Fruit fly (Drosophila melanogaster) whole organism, embryonic: Measurements from ENCODE around the gene CG31259.

ENCODE experiments used
- Antp ChIP-seq: fragments of 200-800 bp; sonication (Bioruptor generic); optimal IDR thresholded peaks from 3 replicates; lab custom pipeline; 2016; ENCODE audit warnings: missing biosample characterization, missing genetic modification characterization
- Asciz ChIP-seq: fragments of 200-800 bp; sonication (Bioruptor generic); optimal IDR thresholded peaks from 2 replicates; lab custom pipeline; 2017; ENCODE audit warnings: missing biosample characterization, mild to moderate bottlenecking, missing genetic modification characterization, missing genetic modification reagents
- CG10366 ChIP-seq: fragments of 200-800 bp; sonication (Bioruptor generic); IDR thresholded peaks from 2 replicates; pipeline ENCODE4 v1.3.6; 2022; ENCODE audit warnings: missing biosample characterization, missing genetic modification characterization
- CG12391 ChIP-seq: fragments of 200-800 bp; sonication (Bioruptor generic); optimal IDR thresholded peaks from 3 replicates; lab custom pipeline; 2018; ENCODE audit warnings: missing biosample characterization, mild to moderate bottlenecking, missing genetic modification characterization, moderate library complexity
- CG12659 ChIP-seq: fragments of 200-800 bp; sonication (Bioruptor generic); optimal IDR thresholded peaks from 3 replicates; lab custom pipeline; 2017; ENCODE audit warnings: mild to moderate bottlenecking, missing biosample characterization, missing genetic modification reagents, missing genetic modification characterization
- CG12769 ChIP-seq: fragments of 200-800 bp; sonication (Bioruptor generic); optimal IDR thresholded peaks from 2 replicates; lab custom pipeline; 2019; ENCODE audit warnings: missing biosample characterization, mild to moderate bottlenecking, missing genetic modification characterization, moderate library complexity
- CG12942 ChIP-seq: fragments of 200-800 bp; sonication (Bioruptor generic); optimal IDR thresholded peaks from 3 replicates; lab custom pipeline; 2016; ENCODE audit warnings: missing biosample characterization, missing genetic modification characterization
- CG14441 ChIP-seq: fragments of 200-800 bp; sonication (Bioruptor generic); IDR thresholded peaks from 2 replicates; pipeline ENCODE4 v1.3.6; 2022; ENCODE audit warnings: missing biosample characterization, missing genetic modification characterization
- CG16863 ChIP-seq: fragments of 200-800 bp; sonication (Bioruptor generic); optimal IDR thresholded peaks from 3 replicates; lab custom pipeline; 2016; ENCODE audit warnings: missing biosample characterization, missing genetic modification characterization
- CG18262 ChIP-seq: fragments of 200-800 bp; optimal IDR thresholded peaks from 3 replicates; lab custom pipeline; 2019; ENCODE audit warnings: missing biosample characterization, mild to moderate bottlenecking, missing genetic modification characterization, moderate library complexity
- CG18599 ChIP-seq: fragments of 200-800 bp; sonication (Bioruptor generic); optimal IDR thresholded peaks from 3 replicates; lab custom pipeline; 2017; ENCODE audit warnings: missing biosample characterization, missing genetic modification characterization, mild to moderate bottlenecking, moderate library complexity, missing genetic modification reagents
- CG33557 ChIP-seq: fragments of 200-800 bp; sonication (Bioruptor generic); optimal IDR thresholded peaks from 2 replicates; lab custom pipeline; 2019; ENCODE audit warnings: missing biosample characterization, mild to moderate bottlenecking, missing genetic modification characterization, moderate library complexity
- CG5953 ChIP-seq: fragments of 200-800 bp; sonication (Bioruptor generic); IDR thresholded peaks from 2 replicates; pipeline ENCODE4 v1.3.6; 2022; ENCODE audit warnings: missing biosample characterization, missing genetic modification characterization
- CG7786 ChIP-seq: fragments of 200-800 bp; sonication (Bioruptor generic); optimal IDR thresholded peaks from 2 replicates; lab custom pipeline; 2016; ENCODE audit warnings: missing biosample characterization, missing genetic modification characterization
- CG9215 ChIP-seq: fragments of 200-800 bp; sonication (Bioruptor generic); IDR thresholded peaks from 2 replicates; pipeline ENCODE4 v1.3.6; 2022; ENCODE audit warnings: missing biosample characterization, missing genetic modification characterization
- CG9609 ChIP-seq: fragments of 200-800 bp; sonication (Bioruptor generic); optimal IDR thresholded peaks from 3 replicates; lab custom pipeline; 2016; ENCODE audit warnings: missing biosample characterization, missing genetic modification characterization
- CoRest ChIP-seq: fragments of 200-800 bp; sonication (Bioruptor generic); optimal IDR thresholded peaks from 3 replicates; lab custom pipeline; 2018; ENCODE audit warnings: missing biosample characterization, mild to moderate bottlenecking, missing genetic modification characterization, moderate library complexity
- E2f1 ChIP-seq: fragments of 200-800 bp; sonication (Bioruptor generic); IDR thresholded peaks from 2 replicates; pipeline ENCODE4 v1.3.6; 2022; ENCODE audit warnings: missing biosample characterization, missing genetic modification characterization
- Fer2 ChIP-seq: fragments of 200-800 bp; sonication (Bioruptor generic); optimal IDR thresholded peaks from 2 replicates; lab custom pipeline; 2018; ENCODE audit warnings: missing biosample characterization, mild to moderate bottlenecking, missing genetic modification characterization, moderate library complexity
- Hey ChIP-seq: fragments of 200-800 bp; sonication (Bioruptor generic); optimal IDR thresholded peaks from 3 replicates; lab custom pipeline; 2018; ENCODE audit warnings: missing biosample characterization, mild to moderate bottlenecking, missing genetic modification characterization
- Hr78 ChIP-seq, 2 experiments: fragments of 200-800 bp in 1 of 2; fragments of >200 bp in 1 of 2; sonication (Bioruptor generic) in 1 of 2; optimal IDR thresholded peaks; 2 replicates each; lab custom pipeline; 2017 to 2019; ENCODE audit warnings: missing biosample characterization in 2 of 2, missing genetic modification characterization in 2 of 2, mild to moderate bottlenecking in 1 of 2, moderate library complexity in 1 of 2
- MESR4 ChIP-seq: fragments of 200-800 bp; sonication (Bioruptor generic); optimal IDR thresholded peaks from 2 replicates; lab custom pipeline; 2018; ENCODE audit warnings: missing biosample characterization, mild to moderate bottlenecking, missing genetic modification characterization, moderate library complexity
- Mes4 ChIP-seq: fragments of 200-800 bp; sonication (Bioruptor generic); optimal IDR thresholded peaks from 2 replicates; lab custom pipeline; 2016; ENCODE audit warnings: missing biosample characterization, missing genetic modification characterization
- Poxn ChIP-seq: fragments of 200-800 bp; sonication (Bioruptor generic); IDR thresholded peaks from 2 replicates; pipeline ENCODE4 v1.3.6; 2022; ENCODE audit warnings: missing biosample characterization, missing genetic modification characterization
- Rx ChIP-seq: fragments of 200-800 bp; sonication (Bioruptor generic); IDR thresholded peaks from 2 replicates; pipeline ENCODE4 v1.3.6; 2022; ENCODE audit warnings: missing biosample characterization, missing genetic modification characterization
- Scr ChIP-seq: fragments of 200-800 bp; sonication (Bioruptor generic); IDR thresholded peaks from 2 replicates; pipeline ENCODE4 v1.3.6; 2022; ENCODE audit warnings: missing biosample characterization, missing genetic modification characterization; ENCODE audit not compliant: partially characterized antibody
- Side ChIP-seq: fragments of 200-800 bp; sonication (Bioruptor generic); optimal IDR thresholded peaks from 2 replicates; lab custom pipeline; 2016; ENCODE audit warnings: missing biosample characterization, missing genetic modification characterization
- Sox102F ChIP-seq: fragments of 200-800 bp; sonication (Bioruptor generic); optimal IDR thresholded peaks from 2 replicates; lab custom pipeline; 2018; ENCODE audit warnings: missing biosample characterization, mild to moderate bottlenecking, missing genetic modification characterization, moderate library complexity
- chm ChIP-seq: fragments of 200-800 bp; sonication (Bioruptor generic); IDR thresholded peaks from 2 replicates; pipeline ENCODE4 v1.3.6; 2022; ENCODE audit warnings: missing biosample characterization, missing genetic modification characterization
- cwo ChIP-seq: fragments of 200-800 bp; sonication (Bioruptor generic); optimal IDR thresholded peaks from 3 replicates; lab custom pipeline; 2017; ENCODE audit warnings: missing biosample characterization, missing genetic modification characterization, mild to moderate bottlenecking, moderate library complexity, missing genetic modification reagents
- dan ChIP-seq: fragments of 200-800 bp; sonication (Bioruptor generic); IDR thresholded peaks from 2 replicates; pipeline ENCODE4 v1.3.6; 2022; ENCODE audit warnings: missing biosample characterization, missing genetic modification characterization
- danr ChIP-seq: fragments of 200-800 bp; sonication (Bioruptor generic); IDR thresholded peaks from 2 replicates; pipeline ENCODE4 v1.3.6; 2022; ENCODE audit warnings: missing biosample characterization, missing genetic modification characterization
- dysf ChIP-seq: fragments of 200-800 bp; sonication (Bioruptor generic); IDR thresholded peaks from 3 replicates; pipeline ENCODE4 v1.3.6; 2022; ENCODE audit warnings: missing biosample characterization, missing genetic modification characterization
- fd64A ChIP-seq: fragments of 200-800 bp; sonication (Bioruptor generic); optimal IDR thresholded peaks from 3 replicates; lab custom pipeline; 2018; ENCODE audit warnings: missing biosample characterization, mild to moderate bottlenecking, missing genetic modification characterization
- ftz-f1 ChIP-seq: fragments of 200-800 bp; sonication (Bioruptor generic); optimal IDR thresholded peaks from 2 replicates; lab custom pipeline; 2016; ENCODE audit warnings: missing biosample characterization, missing genetic modification characterization
- gfzf ChIP-seq: fragments of 200-800 bp; sonication (Bioruptor generic); optimal IDR thresholded peaks from 2 replicates; lab custom pipeline; 2016; ENCODE audit warnings: missing biosample characterization, mild to moderate bottlenecking, missing genetic modification characterization, moderate library complexity
- her ChIP-seq: fragments of 200-800 bp; sonication (Bioruptor generic); optimal IDR thresholded peaks from 2 replicates; lab custom pipeline; 2016; ENCODE audit warnings: missing biosample characterization, missing genetic modification characterization
- lab ChIP-seq: fragments of 200-800 bp; sonication (Bioruptor generic); optimal IDR thresholded peaks from 3 replicates; lab custom pipeline; 2017; ENCODE audit warnings: missing biosample characterization, missing genetic modification characterization, mild to moderate bottlenecking, moderate library complexity, missing genetic modification reagents
- mam ChIP-seq: fragments of 200-800 bp; sonication (Bioruptor generic); optimal IDR thresholded peaks from 3 replicates; lab custom pipeline; 2016; ENCODE audit warnings: missing biosample characterization, missing genetic modification characterization
- mirr ChIP-seq: fragments of 200-800 bp; sonication (Bioruptor generic); optimal IDR thresholded peaks from 3 replicates; lab custom pipeline; 2018; ENCODE audit warnings: missing biosample characterization, mild to moderate bottlenecking, missing genetic modification characterization
- pan ChIP-seq, 4 experiments: fragments of >200 bp in 3 of 4; fragments of 200-800 bp in 1 of 4; sonication (Bioruptor generic) in 1 of 4; optimal IDR thresholded peaks in 3 of 4; IDR thresholded peaks in 1 of 4; 2 replicates each; pipeline versions ENCODE4 v1.3.6 to Lab custom; 2017 to 2022; ENCODE audit warnings: missing biosample characterization in 2 of 4, missing genetic modification characterization in 2 of 4, mixed read lengths in 1 of 4
- sd ChIP-seq: fragments of 200-800 bp; sonication (Bioruptor generic); optimal IDR thresholded peaks from 3 replicates; lab custom pipeline; 2018; ENCODE audit warnings: missing biosample characterization, mild to moderate bottlenecking, missing genetic modification characterization, moderate library complexity
- sens-2 ChIP-seq: fragments of 200-800 bp; sonication (Bioruptor generic); IDR thresholded peaks from 2 replicates; pipeline ENCODE4 v1.3.6; 2022; ENCODE audit warnings: missing biosample characterization, missing genetic modification characterization
- seq ChIP-seq: fragments of 200-800 bp; sonication (Bioruptor generic); IDR thresholded peaks from 2 replicates; pipeline ENCODE4 v1.3.6; 2022; ENCODE audit warnings: missing biosample characterization, missing genetic modification characterization
- slbo ChIP-seq: fragments of 200-800 bp; sonication (Bioruptor generic); IDR thresholded peaks from 2 replicates; pipeline ENCODE4 v1.3.6; 2022; ENCODE audit warnings: missing biosample characterization, missing genetic modification characterization
- so ChIP-seq: fragments of 200-800 bp; sonication (Bioruptor generic); IDR thresholded peaks from 3 replicates; pipeline ENCODE4 v1.3.6; 2022; ENCODE audit warnings: missing biosample characterization, missing genetic modification characterization
- sug ChIP-seq: fragments of 200-800 bp; optimal IDR thresholded peaks from 2 replicates; lab custom pipeline; 2019; ENCODE audit warnings: missing biosample characterization, mild to moderate bottlenecking, missing genetic modification characterization, moderate library complexity
- zen ChIP-seq: fragments of 200-800 bp; sonication (Bioruptor generic); optimal IDR thresholded peaks from 3 replicates; lab custom pipeline; 2018; ENCODE audit warnings: missing biosample characterization, mild to moderate bottlenecking, missing genetic modification characterization, moderate library complexity

CG31259 gene

dm6 chr3R:8521499-8521898 is 2.2 kb upstream of the CG31259 start, which contains the start of gene CG31454 (continued):
- TF ChIP-seq Mes4 (GFP tag; lab: Kevin White, UChicago): no peak
- TF ChIP-seq sd (tag; lab: Kevin White, UChicago): peak; percentile 6
- no peak for TF ChIP-seq CG12391 (tag; lab: Kevin White, UChicago)
- no peak for TF ChIP-seq dysf (GFP tag; lab: Robert Waterston, UW)
- no peak for TF ChIP-seq fd64A (GFP tag; lab: Kevin White, UChicago)
- no peak for TF ChIP-seq zen (tag; lab: Kevin White, UChicago)
- TF ChIP-seq CG9609 (GFP tag; lab: Kevin White, UChicago): no peak
- TF ChIP-seq mirr (GFP tag; lab: Kevin White, UChicago): peak; percentile 73
- no peak for TF ChIP-seq CG33557 (GFP tag; lab: Kevin White, UChicago)
- TF ChIP-seq gfzf (GFP tag; lab: Kevin White, UChicago): no peak
- TF ChIP-seq CG9215 (GFP tag; lab: Robert Waterston, UW): no peak
- TF ChIP-seq Scr (GFP tag; lab: Robert Waterston, UW): no peak
- no peak for TF ChIP-seq CoRest
- peak; percentile 23 for TF ChIP-seq cwo

- TF ChIP-seq danr (GFP tag; lab: Robert Waterston, UW) (peak; percentile 52; the same call in 1 of the 2 replicates), lab (peak; percentile 62), CG16863 (no peak), sens-2 (GFP tag; lab: Robert Waterston, UW) (0 out of 2 replicates have a peak, but pooled peaks have one; percentile 15), pan (optimal IDR thresholded peaks at IDR 0.05; lab: Kevin White, UChicago) (no peak), pan (GFP tag; optimal IDR thresholded peaks at IDR 0.05 in 1 of 2, IDR thresholded peaks at IDR 0.05 in 1 of 2) (peak in 1 of 2 experiments; percentile 62), dan (GFP tag; lab: Robert Waterston, UW) (no peak), CG12769 (tag; lab: Kevin White, UChicago) (peak; percentile 77), Sox102F (peak; percentile 27), Hey (tag; lab: Kevin White, UChicago) (no peak), Side (GFP tag; lab: Kevin White, UChicago) (peak; percentile 13), slbo (GFP tag; lab: Robert Waterston, UW) (peak; percentile 76), Rx (GFP tag; lab: Robert Waterston, UW) (peak; percentile 35; the same call in 1 of the 2 replicates), MESR4 (GFP tag; lab: Kevin White, UChicago) (no peak), chm (GFP tag; lab: Robert Waterston, UW) (peak; percentile 65; the same call in 1 of the 2 replicates), sug (tag; lab: Kevin White, UChicago) (peak; percentile 13), CG18262 (tag; lab: Kevin White, UChicago) (no peak), so (GFP tag; lab: Robert Waterston, UW) (0 out of 3 replicates have a peak, but pooled peaks have one; percentile 26), cwo (no peak), Fer2 (tag; lab: Kevin White, UChicago) (no peak), ftz-f1 (GFP tag; lab: Kevin White, UChicago) (peak; percentile 19), CG18599 (GFP tag; lab: Kevin White, UChicago) (peak; percentile 66), CG12942 (GFP tag; lab: Kevin White, UChicago) (peak; percentile 8), seq (no peak), mam (GFP tag; lab: Kevin White, UChicago) (peak; percentile 44), CG5953 (GFP tag; lab: Robert Waterston, UW) (0 out of 2 replicates have a peak, but pooled peaks have one; percentile 41), Hr78 (GFP tag; optimal IDR thresholded peaks at IDR 0.05; lab: Kevin White, UChicago) (peak in 1 of 2 experiments; percentile 50), CG12659 (GFP tag; lab: Kevin White, UChicago) (peak; percentile 23), E2f1 (GFP tag; lab: Robert Waterston, UW) (peak; percentile 51), Asciz (no peak), Antp (GFP tag; lab: Kevin White, UChicago) (peak; percentile 41), CG7786 (GFP tag; lab: Kevin White, UChicago) (peak; percentile 37), CG14441 (GFP tag; lab: Robert Waterston, UW) (peak; percentile 54), CG10366 (peak; percentile 47), Poxn (GFP tag; lab: Robert Waterston, UW) (no peak), her (GFP tag; lab: Kevin White, UChicago) (peak; percentile 21), dysf (GFP tag; lab: Robert Waterston, UW) (peak; percentile 60)
Observed at dm6 chr3R:8524277-8524676, 533 bp downstream of the CG31259 start.
